Worm (Caenorhabditis elegans): ENCODE results near the gene M05D6.8.

The M05D6.8 gene

ce11 chrII:8515521-8515920 lies 44.5 kb upstream of the M05D6.8 start:
- TF ChIP-seq fos-1 (tag; optimal IDR thresholded peaks at IDR 0.05): no peak
- no peak for TF ChIP-seq alr-1 (tag; optimal IDR thresholded peaks at IDR 0.05; ENCODE audit: borderline replicate concordance)
- peak; percentile 37 for TF ChIP-seq elt-2 (tag; optimal IDR thresholded peaks at IDR 0.05)
- no peak for TF ChIP-seq ztf-4 (tag; optimal IDR thresholded peaks at IDR 0.05)

- TF ChIP-seq skn-1 (tag; optimal IDR thresholded peaks at IDR 0.05) (no peak), nhr-20 (tag; optimal IDR thresholded peaks at IDR 0.05) (peak; percentile 3), jun-1 (tag; optimal IDR thresholded peaks at IDR 0.05) (peak; percentile 15), hlh-4 (tag; optimal IDR thresholded peaks at IDR 0.05) (no peak), lin-14 (GFP tag; optimal IDR thresholded peaks at IDR 0.05) (peak; percentile 15), elt-2 (tag; optimal IDR thresholded peaks at IDR 0.05) (peak; percentile 85), ceh-82 (tag; optimal IDR thresholded peaks at IDR 0.05) (no peak), nhr-84 (tag; optimal IDR thresholded peaks at IDR 0.05) (no peak), ets-5 (GFP tag; IDR thresholded peaks at IDR 0.05) (no peak)
Measured at ce11 chrII:8514729-8515128, 43.7 kb upstream of the M05D6.8 start, which contains the start of gene ctg-2. Gene ctg-2, plus strand, starts transcription at chrII:8515054.

DNA sequence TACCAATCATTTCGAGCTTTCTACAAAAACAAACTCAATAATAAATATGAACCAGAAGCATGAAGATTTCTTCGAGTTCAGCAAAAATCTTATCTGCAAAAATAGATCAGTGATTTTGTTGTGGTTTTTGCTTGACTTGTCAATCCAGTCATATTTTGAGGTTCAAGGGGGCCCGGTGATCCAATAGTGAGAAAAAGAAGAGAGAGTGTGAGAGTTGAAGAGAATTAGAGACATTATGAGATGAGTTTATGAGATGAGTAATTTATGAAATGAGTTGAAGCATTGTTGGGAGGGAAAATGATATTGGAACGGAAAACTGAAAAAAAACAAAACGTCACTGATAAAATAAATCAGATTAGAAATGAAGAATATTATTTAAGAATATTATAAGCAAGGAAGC lies 37.9 kb upstream of the M05D6.8 start, which contains the start of gene T13H5.1:
T13H5.1 (minus strand) TSS at position 101 of the 400 bp plus-strand sequence.
- TF ChIP-seq nhr-85 (tag) (no peak), elt-3 (tag; optimal IDR thresholded peaks at IDR 0.05) (no peak), lin-14 (GFP tag; optimal IDR thresholded peaks at IDR 0.05) (no peak), nhr-12 (tag; optimal IDR thresholded peaks at IDR 0.05) (no peak), sox-4 (tag; optimal IDR thresholded peaks at IDR 0.05) (no peak), blmp-1 (tag; optimal IDR thresholded peaks at IDR 0.05) (no peak), elt-2 (tag; optimal IDR thresholded peaks at IDR 0.05) (no peak), dpl-1 (GFP tag; optimal IDR thresholded peaks at IDR 0.05) (no peak), lin-35 (GFP tag; optimal IDR thresholded peaks at IDR 0.05) (no peak), ceh-63 (GFP tag; optimal IDR thresholded peaks at IDR 0.05) (no peak), lsy-2 (tag; optimal IDR thresholded peaks at IDR 0.05) (no peak), nhr-47 (tag; optimal IDR thresholded peaks at IDR 0.05) (no peak), nhr-11 (tag; optimal IDR thresholded peaks at IDR 0.05) (no peak)

DNA sequence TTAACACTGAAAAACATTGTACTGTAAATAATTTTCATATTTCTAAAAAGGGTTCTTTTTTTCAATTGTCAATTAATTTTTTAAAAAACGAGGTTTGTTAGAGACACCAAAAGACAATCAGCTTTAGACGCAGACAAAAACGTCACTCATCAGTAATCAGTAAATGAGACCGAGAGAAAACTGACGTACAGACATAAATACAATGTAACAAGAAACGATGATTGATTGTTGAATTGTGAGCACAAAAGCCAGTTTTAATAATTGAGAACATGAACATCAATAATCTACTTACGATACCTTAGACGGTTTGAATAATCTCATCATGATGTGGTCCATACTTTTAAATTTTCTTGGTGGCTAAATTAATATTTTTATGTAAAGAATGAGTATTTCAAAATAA lies 35.7 kb upstream of the M05D6.8 start:
- TF ChIP-seq elt-2 (tag; optimal IDR thresholded peaks at IDR 0.05): peak; percentile 14
- TF ChIP-seq C16A3.4 (tag; optimal IDR thresholded peaks at IDR 0.05): no peak

ce11 chrII:8504074-8504724 lies 33.2 kb upstream of the M05D6.8 start:
- no peak for TF ChIP-seq nhr-11 (tag; optimal IDR thresholded peaks at IDR 0.05)
- no peak for TF ChIP-seq Y116A8C.19 (tag; optimal IDR thresholded peaks at IDR 0.05; ENCODE audit: borderline replicate concordance)
- no peak for TF ChIP-seq unc-130 (tag; optimal IDR thresholded peaks at IDR 0.05)
- no peak for TF ChIP-seq dsc-1 (tag; optimal IDR thresholded peaks at IDR 0.05)
- TF ChIP-seq C16A3.4 (tag; optimal IDR thresholded peaks at IDR 0.05): no peak
- peak; percentile 58 for TF ChIP-seq lin-14 (GFP tag; optimal IDR thresholded peaks at IDR 0.05)
- TF ChIP-seq nhr-71 (tag; optimal IDR thresholded peaks at IDR 0.05): peak; percentile 23
- TF ChIP-seq lsy-2 (tag; optimal IDR thresholded peaks at IDR 0.05): peak in 1 of 2 experiments; percentile 13
- TF ChIP-seq swsn-7 (tag; optimal IDR thresholded peaks at IDR 0.05): no peak
- TF ChIP-seq F16B12.6 (tag; optimal IDR thresholded peaks at IDR 0.05): no peak

- TF ChIP-seq C04F5.9 (tag; optimal IDR thresholded peaks at IDR 0.05) (no peak), snu-23 (GFP tag; optimal IDR thresholded peaks at IDR 0.05) (peak; percentile 56), xbp-1 (tag; optimal IDR thresholded peaks at IDR 0.05) (no peak), fkh-10 (GFP tag; optimal IDR thresholded peaks at IDR 0.05) (no peak), tbx-2 (tag; optimal IDR thresholded peaks at IDR 0.05) (peak; percentile 13), lin-14 (GFP tag; optimal IDR thresholded peaks at IDR 0.05) (peak; percentile 78), dsc-1 (tag; optimal IDR thresholded peaks at IDR 0.05) (peak; percentile 8), nhr-20 (tag; optimal IDR thresholded peaks at IDR 0.05) (peak; percentile 31), nhr-47 (tag; optimal IDR thresholded peaks at IDR 0.05) (peak; percentile 0), isw-1 (GFP tag; IDR thresholded peaks at IDR 0.05) (no peak), nhr-19 (GFP tag; conservative IDR thresholded peaks at IDR 0.05) (peak; percentile 41), lsy-2 (tag; optimal IDR thresholded peaks at IDR 0.05) (peak in 1 of 2 experiments; percentile 34), Y116A8C.19 (tag; optimal IDR thresholded peaks at IDR 0.05; ENCODE audit: borderline replicate concordance) (no peak), nhr-76 (tag; optimal IDR thresholded peaks at IDR 0.05) (no peak), jun-1 (tag; optimal IDR thresholded peaks at IDR 0.05) (no peak), nhr-71 (tag; optimal IDR thresholded peaks at IDR 0.05) (peak; percentile 73), pag-3 (tag; optimal IDR thresholded peaks at IDR 0.05; ENCODE audit: borderline replicate concordance, insufficient read depth) (peak; percentile 55), unc-130 (tag; optimal IDR thresholded peaks at IDR 0.05) (peak; percentile 40), irx-1 (tag; optimal IDR thresholded peaks at IDR 0.05) (no peak), rnt-1 (tag; optimal IDR thresholded peaks at IDR 0.05) (peak; percentile 74)
Measured at ce11 chrII:8499021-8499420, 28.0 kb upstream of the M05D6.8 start.
